Worm (Caenorhabditis elegans) whole organism, L1 larva: ENCODE data around the gene metl-5.

ENCODE experiments used
- C04F5.9 ChIP-seq: sonication (generic microtip); optimal IDR thresholded peaks from 2 replicates; lab custom pipeline; 2016; ENCODE audit warnings: missing genetic modification characterization, missing compliant biosample characterization
- C16A3.4 ChIP-seq: fragments of 150-350 bp; optimal IDR thresholded peaks from 2 replicates; lab custom pipeline; 2014; ENCODE audit warnings: missing biosample characterization, missing genetic modification characterization
- C34B4.2 ChIP-seq: sonication (generic microtip); optimal IDR thresholded peaks from 2 replicates; lab custom pipeline; 2017; ENCODE audit warnings: mild to moderate bottlenecking, missing genetic modification characterization, missing compliant biosample characterization
- F16B12.6 ChIP-seq: fragments of 150-350 bp; optimal IDR thresholded peaks from 2 replicates; lab custom pipeline; 2014; ENCODE audit warnings: missing biosample characterization, missing genetic modification characterization
- Y116A8C.19 ChIP-seq: sonication (generic microtip); optimal IDR thresholded peaks from 2 replicates; lab custom pipeline; 2016; ENCODE audit warnings: missing compliant biosample characterization, missing genetic modification characterization, borderline replicate concordance
- aha-1 ChIP-seq: fragments of 150-350 bp; optimal IDR thresholded peaks from 2 replicates; lab custom pipeline; 2014; ENCODE audit warnings: missing biosample characterization, missing genetic modification characterization
- ama-1 ChIP-seq: fragments of 150-350 bp; optimal IDR thresholded peaks from 2 replicates; lab custom pipeline; 2014
- blmp-1 ChIP-seq: fragments of 150-350 bp; optimal IDR thresholded peaks from 2 replicates; lab custom pipeline; 2014; ENCODE audit warnings: missing biosample characterization, missing genetic modification characterization
- ceh-8 ChIP-seq: fragments of 200-800 bp; sonication (Bioruptor generic); optimal IDR thresholded peaks from 2 replicates; lab custom pipeline; 2018; ENCODE audit warnings: mild to moderate bottlenecking, missing genetic modification characterization, moderate library complexity, missing compliant biosample characterization
- ceh-82 ChIP-seq, 3 experiments: fragments of 150-350 bp in 1 of 3; sonication (generic microtip) in 2 of 3; optimal IDR thresholded peaks; 2 replicates each; lab custom pipeline; 2014 to 2017; ENCODE audit warnings: missing biosample characterization in 3 of 3, missing genetic modification characterization in 3 of 3
- ceh-90 ChIP-seq: sonication (generic microtip); optimal IDR thresholded peaks from 2 replicates; lab custom pipeline; 2016; ENCODE audit warnings: missing genetic modification characterization, missing compliant biosample characterization
- ces-1 ChIP-seq: fragments of 150-350 bp; optimal IDR thresholded peaks from 2 replicates; lab custom pipeline; 2014; ENCODE audit warnings: missing biosample characterization, missing genetic modification reagents, missing genetic modification characterization
- dpl-1 ChIP-seq, 3 experiments: fragments of 150-350 bp in 2 of 3; sonication (generic microtip) in 1 of 3; optimal IDR thresholded peaks; 2 replicates each; lab custom pipeline; 2014 to 2017; ENCODE audit warnings: missing biosample characterization in 3 of 3, missing genetic modification characterization in 3 of 3, missing genetic modification reagents in 3 of 3
- dsc-1 ChIP-seq: sonication (generic microtip); optimal IDR thresholded peaks from 2 replicates; lab custom pipeline; 2016; ENCODE audit warnings: mild to moderate bottlenecking, missing genetic modification characterization, missing compliant biosample characterization
- efl-1 ChIP-seq, 4 experiments: fragments of 150-350 bp; optimal IDR thresholded peaks in 3 of 4; peaks in 1 of 4; 1 replicate in 1 of 4; 2 replicates in 3 of 4; lab custom pipeline; 2014; ENCODE audit warnings: missing biosample characterization in 2 of 4, missing genetic modification characterization in 2 of 4, missing genetic modification reagents in 2 of 4
- efl-3 ChIP-seq: fragments of 200-800 bp; sonication (Bioruptor generic); optimal IDR thresholded peaks from 2 replicates; lab custom pipeline; 2018; ENCODE audit warnings: mild to moderate bottlenecking, missing genetic modification characterization, missing compliant biosample characterization
- egl-13 ChIP-seq: sonication (generic microtip); optimal IDR thresholded peaks from 2 replicates; lab custom pipeline; 2016; ENCODE audit warnings: missing genotype, missing genetic modification reagents, missing genetic modification characterization, missing compliant biosample characterization
- elt-3 ChIP-seq, 6 experiments: fragments of 150-350 bp in 1 of 6; sonication (generic microtip); optimal IDR thresholded peaks; 2 replicates each; lab custom pipeline; 2017 to 2018; ENCODE audit warnings: missing biosample characterization in 6 of 6, missing genetic modification characterization in 6 of 6, inconsistent platforms in 1 of 6
- ets-5 ChIP-seq: fragments of 200-800 bp; sonication (Bioruptor generic); IDR thresholded peaks from 2 replicates; pipeline ENCODE4 v1.3.6; 2022; ENCODE audit warnings: missing genetic modification characterization, missing compliant biosample characterization
- fkh-4 ChIP-seq: sonication (generic microtip); optimal IDR thresholded peaks from 2 replicates; lab custom pipeline; 2016; ENCODE audit warnings: missing compliant biosample characterization, missing genetic modification characterization, borderline replicate concordance
- fkh-8 ChIP-seq: sonication (generic microtip); optimal IDR thresholded peaks from 2 replicates; lab custom pipeline; 2016; ENCODE audit warnings: mild to moderate bottlenecking, missing genetic modification characterization, missing compliant biosample characterization
- fos-1 ChIP-seq: fragments of 150-350 bp; optimal IDR thresholded peaks from 2 replicates; lab custom pipeline; 2014; ENCODE audit warnings: missing biosample characterization, missing genetic modification characterization
- grh-1 ChIP-seq: fragments of 200-800 bp; sonication (Bioruptor generic); IDR thresholded peaks from 2 replicates; pipeline ENCODE4 v1.3.6; 2022; ENCODE audit warnings: missing genetic modification reagents, missing genetic modification characterization, missing compliant biosample characterization
- hpl-2 ChIP-seq: fragments of 150-350 bp; optimal IDR thresholded peaks from 2 replicates; lab custom pipeline; 2014; ENCODE audit warnings: missing biosample characterization, missing genetic modification reagents, missing genetic modification characterization
- jun-1 ChIP-seq: fragments of 150-350 bp; optimal IDR thresholded peaks from 2 replicates; lab custom pipeline; 2014; ENCODE audit warnings: missing biosample characterization, missing genetic modification reagents, missing genetic modification characterization
- lin-14 ChIP-seq: fragments of 200-800 bp; sonication (Bioruptor generic); optimal IDR thresholded peaks from 2 replicates; lab custom pipeline; 2018; ENCODE audit warnings: mild to moderate bottlenecking, missing genetic modification characterization, moderate library complexity, missing compliant biosample characterization
- lin-15B ChIP-seq: fragments of 150-350 bp; sonication (generic microtip); optimal IDR thresholded peaks from 3 replicates; lab custom pipeline; 2014; ENCODE audit warnings: missing biosample characterization, missing genetic modification characterization
- lin-39 ChIP-seq: fragments of 150-350 bp; optimal IDR thresholded peaks from 2 replicates; lab custom pipeline; 2014; ENCODE audit warnings: missing biosample characterization, missing genetic modification reagents, missing genetic modification characterization
- lir-3 ChIP-seq: sonication (generic microtip); optimal IDR thresholded peaks from 2 replicates; lab custom pipeline; 2016; ENCODE audit warnings: mild to moderate bottlenecking, missing genetic modification characterization, moderate library complexity, missing compliant biosample characterization; ENCODE audit not compliant: poor library complexity
- lsy-2 ChIP-seq, 2 experiments: fragments of 150-350 bp; optimal IDR thresholded peaks; 2 replicates each; lab custom pipeline; 2014; ENCODE audit warnings: missing biosample characterization in 2 of 2, missing genetic modification characterization in 2 of 2
- mab-9 ChIP-seq: fragments of 200-800 bp; sonication (Bioruptor generic); IDR thresholded peaks from 2 replicates; pipeline ENCODE4 v1.3.6; 2022; ENCODE audit warnings: missing genetic modification reagents, missing genetic modification characterization, missing compliant biosample characterization
- mep-1 ChIP-seq: fragments of 150-350 bp; optimal IDR thresholded peaks from 2 replicates; lab custom pipeline; 2014; ENCODE audit warnings: missing biosample characterization, missing genetic modification characterization
- nhr-11 ChIP-seq: fragments of 150-350 bp; optimal IDR thresholded peaks from 2 replicates; lab custom pipeline; 2014; ENCODE audit warnings: missing biosample characterization, missing genetic modification characterization
- nhr-12 ChIP-seq: sonication (generic microtip); optimal IDR thresholded peaks from 2 replicates; lab custom pipeline; 2017; ENCODE audit warnings: missing biosample characterization, missing genetic modification characterization
- nhr-19 ChIP-seq: fragments of 200-800 bp; sonication (Bioruptor generic); conservative IDR thresholded peaks from 2 replicates; pipeline ENCODE4 v1.3.6; 2022; ENCODE audit warnings: missing genetic modification characterization, missing compliant biosample characterization
- nhr-20 ChIP-seq: sonication (generic microtip); optimal IDR thresholded peaks from 2 replicates; lab custom pipeline; 2016; ENCODE audit warnings: mild to moderate bottlenecking, missing genetic modification characterization, missing compliant biosample characterization
- nhr-237 ChIP-seq: fragments of 150-350 bp; optimal IDR thresholded peaks from 2 replicates; lab custom pipeline; 2014; ENCODE audit warnings: missing biosample characterization, missing genetic modification characterization
- nhr-28 ChIP-seq: fragments of 150-350 bp; optimal IDR thresholded peaks from 2 replicates; lab custom pipeline; 2014; ENCODE audit warnings: missing biosample characterization, missing genetic modification characterization
- nhr-47 ChIP-seq: sonication (generic microtip); optimal IDR thresholded peaks from 2 replicates; lab custom pipeline; 2016; ENCODE audit warnings: mild to moderate bottlenecking, missing genetic modification characterization, moderate library complexity, missing compliant biosample characterization
- nhr-84 ChIP-seq: sonication (generic microtip); optimal IDR thresholded peaks from 2 replicates; lab custom pipeline; 2017; ENCODE audit warnings: missing biosample characterization, missing genetic modification characterization
- nhr-90 ChIP-seq: sonication (generic microtip); optimal IDR thresholded peaks from 2 replicates; lab custom pipeline; 2016; ENCODE audit warnings: mild to moderate bottlenecking, missing genetic modification characterization, missing compliant biosample characterization; ENCODE audit not compliant: poor library complexity
- snpc-4 ChIP-seq: fragments of 150-350 bp; optimal IDR thresholded peaks from 2 replicates; lab custom pipeline; 2014; ENCODE audit warnings: missing biosample characterization, missing genetic modification characterization
- snu-23 ChIP-seq: sonication (generic microtip); optimal IDR thresholded peaks from 2 replicates; lab custom pipeline; 2016; ENCODE audit warnings: missing genetic modification characterization, missing compliant biosample characterization
- sptf-1 ChIP-seq: fragments of 150-350 bp; optimal IDR thresholded peaks from 2 replicates; lab custom pipeline; 2014; ENCODE audit warnings: missing biosample characterization, missing genetic modification characterization
- sup-37 ChIP-seq: fragments of 200-800 bp; sonication (Bioruptor generic); optimal IDR thresholded peaks from 2 replicates; lab custom pipeline; 2018; ENCODE audit warnings: mild to moderate bottlenecking, missing genetic modification characterization, missing compliant biosample characterization
- tlp-1 ChIP-seq: fragments of 150-350 bp; optimal IDR thresholded peaks from 2 replicates; lab custom pipeline; 2014; ENCODE audit warnings: missing biosample characterization, missing genetic modification characterization
- unc-130 ChIP-seq: fragments of 150-350 bp; optimal IDR thresholded peaks from 2 replicates; lab custom pipeline; 2017; ENCODE audit warnings: missing biosample characterization, missing genetic modification characterization, inconsistent platforms
- unc-62 ChIP-seq: fragments of 150-350 bp; optimal IDR thresholded peaks from 2 replicates; lab custom pipeline; 2014; ENCODE audit warnings: missing biosample characterization, missing genetic modification reagents, missing genetic modification characterization
- unc-86 ChIP-seq: sonication (generic microtip); optimal IDR thresholded peaks from 2 replicates; lab custom pipeline; 2016; ENCODE audit warnings: missing genetic modification characterization, missing compliant biosample characterization
- vab-15 ChIP-seq: sonication (generic microtip); optimal IDR thresholded peaks from 2 replicates; lab custom pipeline; 2017; ENCODE audit warnings: missing genotype, mild to moderate bottlenecking, missing genetic modification characterization, missing compliant biosample characterization
- zag-1 ChIP-seq: fragments of 150-350 bp; optimal IDR thresholded peaks from 2 replicates; lab custom pipeline; 2014; ENCODE audit warnings: missing biosample characterization, missing genetic modification characterization
- zip-4 ChIP-seq: fragments of 200-800 bp; sonication (Bioruptor generic); optimal IDR thresholded peaks from 2 replicates; lab custom pipeline; 2018; ENCODE audit warnings: mild to moderate bottlenecking, missing genetic modification characterization, moderate library complexity, missing compliant biosample characterization
- ztf-11 ChIP-seq, 2 experiments: sonication (generic microtip); optimal IDR thresholded peaks; 2 replicates each; lab custom pipeline; 2016 to 2017; ENCODE audit warnings: missing genetic modification characterization in 2 of 2, missing biosample characterization in 1 of 2, missing compliant biosample characterization in 1 of 2

Gene metl-5

ce11 chrIII:4756983-4757382 is 45.8 kb upstream of the metl-5 start, which contains the start of gene fbxl-2:
fbxl-2 (plus strand) TSS chrIII:4757260.
- peak in 5 of 6 experiments; percentile 55 to 96 (median 88) for TF ChIP-seq elt-3 (tag; optimal IDR thresholded peaks at IDR 0.05; lab: Kevin White, UChicago)
- peak; percentile 93 for TF ChIP-seq mab-9 (GFP tag; lab: Robert Waterston, UW)
- peak; percentile 98 for TF ChIP-seq lin-15B
- TF ChIP-seq sup-37, result peak; percentile 92
- peak; percentile 3 for TF ChIP-seq nhr-12
- TF ChIP-seq ceh-82 (tag; optimal IDR thresholded peaks at IDR 0.05; lab: Kevin White, UChicago), result peak; percentile 97 to 99 (median 98)
- TF ChIP-seq lir-3, result peak; percentile 82
- peak; percentile 41 for TF ChIP-seq ceh-90 (tag; lab: Kevin White, UChicago)
- peak; percentile 85 for TF ChIP-seq lin-39 (tag; lab: Kevin White, UChicago)
- TF ChIP-seq fos-1, result peak; percentile 87
- TF ChIP-seq efl-3 (GFP tag; lab: Kevin White, UChicago), result peak; percentile 33
- TF ChIP-seq zip-4, result peak; percentile 88
- TF ChIP-seq lin-14 (GFP tag; lab: Kevin White, UChicago), result peak; percentile 94
- no peak for TF ChIP-seq nhr-84
- peak; percentile 95 for TF ChIP-seq nhr-20 (tag; lab: Kevin White, UChicago)
- TF ChIP-seq sptf-1, result no peak
- peak; percentile 99 to 100 (median 100) for TF ChIP-seq dpl-1 (GFP tag; optimal IDR thresholded peaks at IDR 0.05; lab: Kevin White, UChicago)
- peak; percentile 89 for TF ChIP-seq egl-13
- TF ChIP-seq nhr-11, result peak; percentile 85
- no peak for TF ChIP-seq tlp-1 (tag; lab: Kevin White, UChicago)
- peak in 1 of 2 experiments; percentile 88 for TF ChIP-seq ztf-11 (tag; optimal IDR thresholded peaks at IDR 0.05; lab: Kevin White, UChicago)
- peak; percentile 95 for TF ChIP-seq unc-130 (tag; lab: Kevin White, UChicago)
- TF ChIP-seq nhr-28 (tag; lab: Kevin White, UChicago), result no peak
- TF ChIP-seq C04F5.9 (tag; lab: Kevin White, UChicago), result peak; percentile 99
- peak; percentile 97 for TF ChIP-seq mep-1 (tag; lab: Kevin White, UChicago)
- no peak for TF ChIP-seq vab-15 (tag; lab: Kevin White, UChicago)
- no peak for TF ChIP-seq zag-1 (tag; lab: Kevin White, UChicago)
- TF ChIP-seq C16A3.4 (tag; lab: Kevin White, UChicago), result peak; percentile 97
- TF ChIP-seq jun-1 (tag; lab: Kevin White, UChicago), result peak; percentile 95
- TF ChIP-seq unc-62 (GFP tag; lab: Kevin White, UChicago), result peak; percentile 56
- TF ChIP-seq snu-23 (GFP tag; lab: Kevin White, UChicago), result peak; percentile 98
- TF ChIP-seq ama-1 (lab: Kevin White, UChicago), result no peak
- peak; percentile 95 for TF ChIP-seq nhr-90 (tag; lab: Kevin White, UChicago)
- peak; percentile 73 for TF ChIP-seq fkh-4 (tag; lab: Kevin White, UChicago)
- TF ChIP-seq F16B12.6 (tag; lab: Kevin White, UChicago), result peak; percentile 79
- TF ChIP-seq fkh-8, result peak; percentile 96
- TF ChIP-seq lsy-2 (tag; optimal IDR thresholded peaks at IDR 0.05; lab: Kevin White, UChicago), result peak; percentile 97
- TF ChIP-seq C34B4.2 (tag; lab: Kevin White, UChicago), result peak; percentile 80
- TF ChIP-seq efl-1 (optimal IDR thresholded peaks at IDR 0.05; lab: Kevin White, UChicago), result peak; percentile 92 to 100
- peak; percentile 99 to 100 for TF ChIP-seq efl-1 (GFP tag; optimal IDR thresholded peaks at IDR 0.05 in 1 of 2; lab: Kevin White, UChicago)
- TF ChIP-seq ces-1 (GFP tag; lab: Kevin White, UChicago), result no peak
- peak; percentile 47 for TF ChIP-seq aha-1
- peak; percentile 95 for TF ChIP-seq dsc-1 (tag; lab: Kevin White, UChicago)
- no peak for TF ChIP-seq ets-5
- peak; percentile 83 for TF ChIP-seq snpc-4 (tag; lab: Kevin White, UChicago)
- TF ChIP-seq nhr-47 (tag; lab: Kevin White, UChicago), result peak; percentile 98
- peak; percentile 98 for TF ChIP-seq nhr-19 (GFP tag; lab: Robert Waterston, UW)
- TF ChIP-seq Y116A8C.19, result no peak
- TF ChIP-seq unc-86 (tag; lab: Kevin White, UChicago), result peak; percentile 94
- peak; percentile 30 for TF ChIP-seq hpl-2 (GFP tag; lab: Kevin White, UChicago)
- TF ChIP-seq blmp-1 (tag; lab: Kevin White, UChicago), result peak; percentile 86
- TF ChIP-seq grh-1 (GFP tag; lab: Robert Waterston, UW), result peak; percentile 94
- peak; percentile 90 for TF ChIP-seq nhr-237
- TF ChIP-seq ceh-8 (GFP tag; lab: Kevin White, UChicago), result peak; percentile 94
